Worm (Caenorhabditis elegans): ENCODE data around the gene catp-5.

The catp-5 gene

ce11 chrX:8057791-8058270 lies 40.8 kb downstream of the catp-5 start, which contains the start of gene dim-1:
TSS of gene dim-1 (minus strand) at chrX:8058220.
- TF ChIP-seq F57C9.4 (tag; optimal IDR thresholded peaks at IDR 0.05) = no peak

ce11 chrX:8054478-8054877 lies 44.2 kb downstream of the catp-5 start:
- TF ChIP-seq Y53F4B.3 (GFP tag; IDR thresholded peaks at IDR 0.05) (no peak), zim-3 (tag; optimal IDR thresholded peaks at IDR 0.05) (no peak), Y79H2A.3 (GFP tag; conservative IDR thresholded peaks at IDR 0.05) (no peak), lin-26 (GFP tag; IDR thresholded peaks at IDR 0.05) (no peak), lsy-27 (tag; optimal IDR thresholded peaks at IDR 0.05; ENCODE audit: borderline replicate concordance, insufficient read depth) (no peak), snpc-4 (GFP tag; optimal IDR thresholded peaks at IDR 0.05) (no peak), snpc-4 (tag; optimal IDR thresholded peaks at IDR 0.05) (no peak)

ce11 chrX:8053008-8053441 lies 45.6 kb downstream of the catp-5 start:
- TF ChIP-seq sea-2 (GFP tag; IDR thresholded peaks at IDR 0.05) = peak; percentile 72; the same call in 1 of the 2 replicates
- TF ChIP-seq mxl-1 (tag; optimal IDR thresholded peaks at IDR 0.05) = no peak
- peak; percentile 90 for TF ChIP-seq zfh-2 (GFP tag; conservative IDR thresholded peaks at IDR 0.05)

- TF ChIP-seq unc-62 (GFP tag; optimal IDR thresholded peaks at IDR 0.05) = no peak
Observed at ce11 chrX:8052055-8052454, 46.6 kb downstream of the catp-5 start.

ce11 chrX:8048637-8049036 lies 50.0 kb downstream of the catp-5 start:
- TF ChIP-seq gei-17 (GFP tag; optimal IDR thresholded peaks at IDR 0.05) (peak; percentile 63), lsy-27 (tag; optimal IDR thresholded peaks at IDR 0.05; ENCODE audit: borderline replicate concordance, insufficient read depth) (no peak), Y79H2A.3 (GFP tag; conservative IDR thresholded peaks at IDR 0.05) (no peak), D2030.7 (GFP tag; IDR thresholded peaks at IDR 0.05) (no peak), rec-8 (tag; optimal IDR thresholded peaks at IDR 0.05) (no peak), lin-40 (tag; optimal IDR thresholded peaks at IDR 0.05) (peak; percentile 71), ceh-40 (GFP tag; IDR thresholded peaks at IDR 0.05) (no peak)

ce11 chrX:8045152-8045551 lies 53.5 kb downstream of the catp-5 start, which contains the start of gene C18A11.4:
TSS of gene C18A11.4 (plus strand) at chrX:8045518.
- TF ChIP-seq hrde-1 (tag; optimal IDR thresholded peaks at IDR 0.05; ENCODE audit: borderline replicate concordance) (no peak), nhr-90 (tag; optimal IDR thresholded peaks at IDR 0.05) (no peak), him-1 (tag; optimal IDR thresholded peaks at IDR 0.05) (no peak), ets-4 (GFP tag; optimal IDR thresholded peaks at IDR 0.05) (no peak), egrh-3 (GFP tag; IDR thresholded peaks at IDR 0.05) (no peak), ztf-25 (GFP tag; IDR thresholded peaks at IDR 0.05) (no peak), C06A6.2 (GFP tag; conservative IDR thresholded peaks at IDR 0.05) (no peak), C17E4.6 (GFP tag; IDR thresholded peaks at IDR 0.05) (no peak), lin-26 (GFP tag; IDR thresholded peaks at IDR 0.05) (no peak), mxl-1 (tag; optimal IDR thresholded peaks at IDR 0.05) (no peak), F22D6.2 (tag; optimal IDR thresholded peaks at IDR 0.05) (no peak), efl-1 (GFP tag; optimal IDR thresholded peaks at IDR 0.05) (no peak), mel-28 (tag; optimal IDR thresholded peaks at IDR 0.05; ENCODE audit: borderline replicate concordance) (no peak)

ce11 chrX:8040967-8041366 lies 57.7 kb downstream of the catp-5 start, which contains the start of gene xol-1:
TSS of gene xol-1 (plus strand) at chrX:8041313.
- no peak for TF ChIP-seq bed-2 (GFP tag; IDR thresholded peaks at IDR 0.05)
- TF ChIP-seq lsl-1 (GFP tag; optimal IDR thresholded peaks at IDR 0.05) = no peak
- TF ChIP-seq pha-4 (tag; optimal IDR thresholded peaks at IDR 0.05) = no peak
- no peak for TF ChIP-seq rpc-1 (optimal IDR thresholded peaks at IDR 0.05)
- no peak for TF ChIP-seq rpc-1 (tag; optimal IDR thresholded peaks at IDR 0.05)
- TF ChIP-seq Y56A3A.18 (GFP tag; IDR thresholded peaks at IDR 0.05) = no peak
- TF ChIP-seq T26A5.8 (tag; optimal IDR thresholded peaks at IDR 0.05) = no peak
- no peak for TF ChIP-seq F57A8.1 (GFP tag; optimal IDR thresholded peaks at IDR 0.05)
- TF ChIP-seq lin-40 (tag; optimal IDR thresholded peaks at IDR 0.05) = no peak
- no peak for TF ChIP-seq nhr-27 (tag; optimal IDR thresholded peaks at IDR 0.05)
- no peak for TF ChIP-seq gei-17 (GFP tag; optimal IDR thresholded peaks at IDR 0.05)
- no peak for TF ChIP-seq ama-1 (optimal IDR thresholded peaks at IDR 0.05)
- TF ChIP-seq ama-1 (GFP tag; optimal IDR thresholded peaks at IDR 0.05) = no peak
